Worm (Caenorhabditis elegans): ENCODE results near the gene gpa-13.

Gene gpa-13

ce11 chrV:12763291-12763995 is 8.7 kb upstream of the gpa-13 start, which contains the start of the genes abcf-1 and scc-3:
TSS of gene abcf-1 (minus strand) at chrV:12763375.
TSS of gene scc-3 (plus strand) at chrV:12763945.
- TF ChIP-seq unc-62 (GFP tag; optimal IDR thresholded peaks at IDR 0.05): no peak

DNA sequence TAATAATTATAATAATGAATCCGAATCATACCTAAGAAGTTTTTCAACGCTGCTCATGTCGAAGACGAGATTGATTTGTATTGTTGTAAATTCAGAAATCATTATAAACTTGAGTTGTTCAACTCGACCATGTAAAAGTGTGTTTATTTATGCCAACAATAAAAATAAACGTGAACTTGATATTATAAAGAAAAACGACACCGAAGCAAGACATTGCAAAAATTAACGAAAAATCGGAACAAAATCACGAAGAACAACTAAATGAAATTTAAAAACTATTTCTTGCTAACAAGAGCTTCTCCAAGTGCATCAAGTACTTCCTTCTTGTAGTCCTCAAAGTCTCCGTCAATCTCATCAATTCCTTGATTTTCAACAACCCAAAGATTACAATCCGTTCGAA is 6.2 kb upstream of the gpa-13 start, which contains the start of gene F18E2.15:
Gene F18E2.15 (minus strand): TSS at position 101 of the 400 bp plus-strand sequence.
- no peak for TF ChIP-seq unc-62 (GFP tag; optimal IDR thresholded peaks at IDR 0.05)

DNA sequence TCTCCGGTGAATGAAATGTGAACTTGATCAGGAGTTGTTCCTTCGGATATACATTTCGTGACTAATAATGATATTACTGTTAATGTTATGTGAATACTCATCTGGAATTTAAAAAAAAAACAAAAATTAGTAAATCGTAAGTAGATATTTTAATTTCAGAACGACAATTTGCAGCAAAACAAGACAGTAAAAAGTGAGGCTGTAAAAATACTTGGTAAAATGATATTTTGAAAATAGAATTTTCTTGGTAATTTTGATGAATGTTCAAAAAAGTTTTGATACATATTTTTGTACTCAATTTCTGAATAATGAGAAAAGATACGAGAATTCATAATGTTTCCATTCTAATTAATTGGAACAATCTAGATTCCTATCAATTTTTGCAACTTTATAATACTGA is 4.9 kb upstream of the gpa-13 start, which contains the start of gene papl-1:
Gene papl-1 (minus strand): TSS at position 101 of the 400 bp plus-strand sequence.
- TF ChIP-seq unc-62 (GFP tag; optimal IDR thresholded peaks at IDR 0.05): no peak

DNA sequence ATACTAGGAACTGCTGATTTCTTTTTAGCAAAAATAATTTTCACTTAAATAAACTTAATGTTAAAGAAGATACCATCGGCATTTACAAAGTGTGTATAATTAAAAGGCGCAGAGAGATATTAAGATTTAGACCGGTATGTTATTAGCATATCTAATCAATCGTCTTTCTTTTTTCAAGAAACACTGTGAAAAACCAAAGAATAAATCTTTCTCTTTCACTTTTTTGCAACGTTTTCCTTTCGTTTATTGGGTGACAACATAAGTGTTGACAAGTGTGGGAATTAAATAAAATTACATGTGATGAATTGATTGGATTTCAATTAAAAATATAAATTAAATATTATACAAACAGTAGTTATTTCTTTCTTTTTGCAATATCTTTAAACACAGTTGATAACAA is 2.3 kb downstream of the gpa-13 start, which contains the start of gene C15C8.8:
Gene C15C8.8 (minus strand): TSS at position 101 of the 400 bp plus-strand sequence.
- no peak for TF ChIP-seq unc-62 (GFP tag; optimal IDR thresholded peaks at IDR 0.05)

ce11 chrV:12751495-12752050 is 3.2 kb downstream of the gpa-13 start, which contains the start of gene C15C8.6:
TSS of gene C15C8.6 (minus strand) at chrV:12751545.
- TF ChIP-seq unc-62 (GFP tag; optimal IDR thresholded peaks at IDR 0.05): no peak

ce11 chrV:12749558-12749957 is 5.2 kb downstream of the gpa-13 start:
- no peak for TF ChIP-seq unc-62 (GFP tag; optimal IDR thresholded peaks at IDR 0.05)

DNA sequence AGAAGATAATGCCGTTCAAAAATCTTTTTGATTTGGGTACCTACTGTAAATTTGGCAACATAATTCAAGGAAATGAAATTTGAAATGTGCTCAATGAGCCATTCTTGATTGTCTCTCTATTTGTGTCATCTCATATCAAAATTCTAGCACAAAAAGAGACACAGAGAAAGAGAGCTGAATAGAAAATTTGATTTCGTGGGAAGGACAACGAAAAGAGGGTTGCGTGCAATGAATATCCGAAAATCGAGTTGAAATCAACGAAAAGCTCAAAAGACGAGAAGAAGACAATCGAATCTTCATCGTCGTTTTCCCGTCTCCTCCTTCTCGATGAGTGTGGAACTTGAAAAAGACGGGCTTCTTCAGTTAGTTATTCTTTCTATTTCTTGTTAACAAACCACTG is 6.9 kb downstream of the gpa-13 start, which contains the start of gene C15C8.5:
Gene C15C8.5 (plus strand): TSS at position 152 of the 400 bp plus-strand sequence.
- no peak for TF ChIP-seq unc-62 (GFP tag; optimal IDR thresholded peaks at IDR 0.05)

- no peak for TF ChIP-seq unc-62 (GFP tag; optimal IDR thresholded peaks at IDR 0.05)
Measured at ce11 chrV:12747431-12747830, 7.3 kb downstream of the gpa-13 start, which contains the start of gene C15C8.4. TSS of gene C15C8.4 (minus strand) at chrV:12747463.

DNA sequence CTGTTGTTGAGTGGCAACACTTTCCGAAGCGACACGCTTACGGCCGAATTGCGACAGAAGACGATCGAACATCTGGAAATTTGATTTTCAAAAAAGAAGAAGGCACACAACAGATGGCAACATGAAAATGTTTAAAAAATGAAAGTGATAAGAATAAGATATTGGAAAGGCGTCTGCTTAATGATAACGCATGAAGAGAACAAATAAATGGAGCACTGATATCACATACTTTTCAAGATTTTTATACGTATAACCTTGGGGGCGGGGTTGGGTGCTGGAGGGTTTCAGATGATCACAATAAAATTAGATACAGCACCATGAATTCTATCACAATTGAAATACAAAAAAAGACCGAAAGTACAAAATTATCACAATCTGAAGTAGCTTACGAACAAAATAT is 9.8 kb downstream of the gpa-13 start, which contains the start of gene C15C8.7:
Gene C15C8.7 (minus strand): TSS at position 72 of the 400 bp plus-strand sequence.
- no peak for TF ChIP-seq unc-62 (GFP tag; optimal IDR thresholded peaks at IDR 0.05)

ce11 chrV:12743778-12744502 is 10.8 kb downstream of the gpa-13 start:
- TF ChIP-seq unc-62 (GFP tag; optimal IDR thresholded peaks at IDR 0.05): no peak

ce11 chrV:12741684-12742083 is 13.1 kb downstream of the gpa-13 start, which contains the start of gene hrg-7:
TSS of gene hrg-7 (plus strand) at chrV:12742041.
- TF ChIP-seq unc-62 (GFP tag; optimal IDR thresholded peaks at IDR 0.05): no peak

- no peak for TF ChIP-seq unc-62 (GFP tag; optimal IDR thresholded peaks at IDR 0.05)
Measured at ce11 chrV:12736166-12736753, 18.5 kb downstream of the gpa-13 start, which contains the start of gene cky-1. TSS of gene cky-1 (plus strand) at chrV:12736703.

- no peak for TF ChIP-seq unc-62 (GFP tag; optimal IDR thresholded peaks at IDR 0.05)
Measured at ce11 chrV:12733465-12734248, 21.1 kb downstream of the gpa-13 start, which contains the start of the genes dhs-21 and xbx-9. TSS of gene dhs-21 (minus strand) at chrV:12733645. TSS of gene xbx-9 (plus strand) at chrV:12734198.

ce11 chrV:12732734-12733133 is 22.0 kb downstream of the gpa-13 start:
- TF ChIP-seq unc-62 (GFP tag; optimal IDR thresholded peaks at IDR 0.05): no peak

DNA sequence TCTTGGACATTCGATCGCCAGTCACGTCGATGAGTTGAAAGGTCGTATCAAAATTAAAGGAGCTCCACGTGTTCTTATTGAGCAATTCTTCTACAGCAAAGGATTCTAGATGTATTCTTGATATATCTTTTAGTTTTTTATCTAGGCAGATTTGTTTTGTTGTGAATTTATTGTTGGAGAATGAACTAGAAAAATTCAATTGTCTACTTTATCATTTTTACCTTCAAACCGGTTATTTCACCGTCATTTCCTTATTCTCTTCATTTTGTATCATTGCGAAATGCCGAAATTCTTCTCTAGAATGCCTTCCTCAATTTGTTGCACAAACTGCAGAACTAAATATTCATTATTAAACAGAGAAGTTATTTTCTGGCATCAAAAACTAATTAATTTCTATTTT is 25.5 kb downstream of the gpa-13 start, which contains the start of gene R11D1.10:
Gene R11D1.10 (plus strand): TSS at position 301 of the 400 bp plus-strand sequence.
- TF ChIP-seq unc-62 (GFP tag; optimal IDR thresholded peaks at IDR 0.05): no peak
